Worm (Caenorhabditis elegans): ENCODE data around the gene nep-16.

DNA sequence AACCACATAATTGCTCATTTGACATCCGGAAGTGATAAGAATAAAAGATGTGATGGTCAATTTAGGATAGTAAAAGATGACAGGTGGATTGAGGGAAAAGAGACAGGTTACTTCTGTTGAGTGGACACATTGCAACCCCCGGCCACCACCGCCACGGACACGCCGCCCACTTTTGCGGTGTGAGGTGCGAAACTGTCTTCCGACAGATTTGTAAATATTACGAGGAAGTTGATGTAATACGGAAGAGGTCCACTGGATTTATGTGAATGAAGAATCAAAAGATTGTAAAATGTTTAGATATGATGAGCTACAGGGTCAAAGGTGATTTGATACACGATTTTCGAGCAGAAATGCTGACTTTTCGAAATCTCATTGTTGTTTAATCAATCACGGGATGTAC is 31.2 kb upstream of the nep-16 start, which contains the start of gene C08G9.2:
- TF ChIP-seq unc-39 (tag; optimal IDR thresholded peaks at IDR 0.05) (no peak), elt-1 (tag; optimal IDR thresholded peaks at IDR 0.05) (no peak), skn-1 (tag; optimal IDR thresholded peaks at IDR 0.05) (no peak)

Measured in whole organism, L2 larva.